Worm (Caenorhabditis elegans) whole organism, mixed stage, embryonic: ENCODE measurements around the gene acox-1.5.

ENCODE experiments used
- M03D4.4 ChIP-seq: sonication (generic microtip); optimal IDR thresholded peaks from 2 replicates; lab custom pipeline; 2017; ENCODE audit warnings: mild to moderate bottlenecking, missing genetic modification characterization, missing compliant biosample characterization
- ceh-39 ChIP-seq: fragments of 150-350 bp; optimal IDR thresholded peaks from 2 replicates; lab custom pipeline; 2014; ENCODE audit warnings: missing biosample characterization, missing genetic modification characterization
- ces-1 ChIP-seq: fragments of 150-350 bp; optimal IDR thresholded peaks from 2 replicates; lab custom pipeline; 2014; ENCODE audit warnings: missing biosample characterization, missing genetic modification reagents, missing genetic modification characterization
- drap-1 ChIP-seq: fragments of 200-800 bp; sonication (Bioruptor generic); optimal IDR thresholded peaks from 3 replicates; lab custom pipeline; 2018; ENCODE audit warnings: mild to moderate bottlenecking, missing genetic modification characterization, missing compliant biosample characterization
- elt-1 ChIP-seq: sonication (generic microtip); optimal IDR thresholded peaks from 2 replicates; lab custom pipeline; 2017; ENCODE audit warnings: missing genetic modification characterization, mild to moderate bottlenecking, missing compliant biosample characterization, antibody characterized with exemption, moderate library complexity, borderline replicate concordance; ENCODE audit not compliant: insufficient read depth
- hlh-1 ChIP-seq: fragments of 150-350 bp; optimal IDR thresholded peaks from 2 replicates; lab custom pipeline; 2014; ENCODE audit warnings: missing biosample characterization, missing genetic modification reagents, missing genetic modification characterization
- lin-13 ChIP-seq: fragments of 150-350 bp; optimal IDR thresholded peaks from 2 replicates; lab custom pipeline; 2014; ENCODE audit warnings: missing biosample characterization, missing genetic modification characterization
- lsy-2 ChIP-seq: fragments of 150-350 bp; optimal IDR thresholded peaks from 2 replicates; lab custom pipeline; 2014; ENCODE audit warnings: missing biosample characterization, missing genetic modification characterization
- mab-5 ChIP-seq: fragments of 150-350 bp; optimal IDR thresholded peaks from 2 replicates; lab custom pipeline; 2014; ENCODE audit warnings: missing biosample characterization, missing genetic modification characterization
- nhr-12 ChIP-seq: fragments of 150-350 bp; optimal IDR thresholded peaks from 2 replicates; lab custom pipeline; 2014; ENCODE audit warnings: missing biosample characterization, missing genetic modification characterization
- pha-4 ChIP-seq: fragments of 150-350 bp; optimal IDR thresholded peaks from 2 replicates; lab custom pipeline; 2018; ENCODE audit warnings: missing biosample characterization, missing genetic modification reagents, missing genetic modification characterization
- sptf-1 ChIP-seq: sonication (generic microtip); optimal IDR thresholded peaks from 2 replicates; lab custom pipeline; 2017; ENCODE audit warnings: mild to moderate bottlenecking, missing genetic modification characterization, moderate library complexity, missing compliant biosample characterization

The acox-1.5 gene

DNA sequence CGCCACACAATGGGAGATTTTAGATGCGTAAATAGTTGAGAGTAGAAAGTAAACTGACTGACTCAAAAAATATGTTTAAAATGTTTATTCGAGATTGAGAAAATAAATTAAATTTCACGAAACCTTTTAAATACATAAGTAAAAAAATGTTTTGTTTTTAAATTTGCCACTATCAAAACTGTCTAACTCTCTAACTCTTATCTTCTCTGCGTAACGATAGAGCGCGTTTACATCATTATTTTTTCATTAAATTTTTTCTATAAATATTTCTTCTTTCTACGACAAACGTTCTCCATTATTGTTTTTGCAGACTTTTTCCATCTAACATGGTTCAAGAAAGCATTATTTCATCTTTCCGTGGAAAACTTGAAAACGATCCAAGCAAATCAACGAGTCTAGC is 49.2 kb downstream of the acox-1.5 start, which contains the start of gene eif-2Balpha:
TSS of gene eif-2Balpha (plus strand) at position 304 of the 400 bp plus-strand sequence.
- TF ChIP-seq drap-1 (GFP tag; lab: Kevin White, UChicago): no peak
- no peak for TF ChIP-seq ceh-39 (tag; lab: Kevin White, UChicago)
- TF ChIP-seq ces-1: peak; percentile 64
- TF ChIP-seq M03D4.4 (tag; lab: Kevin White, UChicago): no peak
- no peak for TF ChIP-seq lin-13 (tag; lab: Kevin White, UChicago)
- peak; percentile 75 for TF ChIP-seq lsy-2 (tag; lab: Kevin White, UChicago)
- TF ChIP-seq, all 35 proteins: peak for 2

DNA sequence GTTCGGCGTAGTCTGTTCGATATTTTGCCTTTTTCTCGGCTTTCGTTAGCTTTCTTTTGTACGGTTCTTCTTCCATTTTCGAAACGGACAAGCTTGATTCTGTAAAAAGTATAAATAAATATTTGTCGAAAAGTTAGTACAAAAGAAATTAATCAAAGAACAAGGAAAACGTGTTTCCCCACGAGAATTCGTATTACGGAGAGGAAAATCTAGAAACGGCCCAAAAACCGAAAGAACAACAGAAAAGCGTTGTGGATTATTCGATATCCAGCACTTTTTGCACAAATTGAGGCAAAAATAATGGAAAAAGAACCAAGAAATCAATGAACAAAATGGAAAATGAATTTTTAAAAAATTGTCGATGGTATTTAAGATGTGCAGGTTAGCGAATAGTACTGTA is 49.7 kb downstream of the acox-1.5 start, which contains the start of gene mut-7:
TSS of gene mut-7 (minus strand) at position 101 of the 400 bp plus-strand sequence.
- TF ChIP-seq pha-4 (tag; lab: Kevin White, UChicago) (no peak), sptf-1 (tag; lab: Kevin White, UChicago) (no peak), hlh-1 (tag; lab: Kevin White, UChicago) (no peak), mab-5 (tag; lab: Kevin White, UChicago) (no peak)

DNA sequence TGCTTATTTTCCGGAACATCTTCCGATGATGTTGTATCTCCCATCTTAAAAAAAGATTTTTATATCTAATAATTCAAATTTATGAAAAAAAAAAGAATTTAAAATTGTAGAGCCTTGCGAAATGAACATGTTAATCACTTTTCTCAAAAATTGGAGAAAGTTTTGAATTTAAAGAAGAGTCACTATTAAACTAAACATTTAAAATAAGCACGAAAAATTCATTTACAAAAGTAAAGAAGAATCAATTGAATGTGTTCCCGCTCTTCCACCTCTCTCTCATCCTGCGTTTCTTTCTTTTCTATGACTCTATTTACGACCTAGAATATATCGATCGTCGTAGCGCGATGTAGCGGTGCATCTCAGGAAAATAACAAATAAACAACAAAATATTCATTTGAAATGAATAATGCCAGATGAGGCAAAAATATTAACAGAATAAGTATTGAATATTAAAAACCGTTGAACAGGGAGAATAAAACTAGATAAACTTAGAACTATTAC is 53.3 kb downstream of the acox-1.5 start, which contains the start of gene ZK1098.3:
TSS of gene ZK1098.3 (minus strand) at position 51 of the 501 bp plus-strand sequence.
- TF ChIP-seq ces-1 (peak; percentile 65), elt-1 (no peak), ceh-39 (tag; lab: Kevin White, UChicago) (peak; percentile 73), nhr-12 (tag; lab: Kevin White, UChicago) (no peak)
- TF ChIP-seq, all 35 proteins: peak for 2
